Worm (Caenorhabditis elegans) whole organism, late embryonic: ENCODE measurements around the gene C32C4.16.

Experiments
- K02D7.2 ChIP-seq: sonication (generic microtip); optimal IDR thresholded peaks from 2 replicates; lab custom pipeline; 2017; ENCODE audit warnings: mild to moderate bottlenecking, missing genetic modification characterization, missing compliant biosample characterization
- ama-1 ChIP-seq: fragments of 150-350 bp; optimal IDR thresholded peaks from 2 replicates; lab custom pipeline; 2014
- ceh-30 ChIP-seq: fragments of 150-350 bp; optimal IDR thresholded peaks from 2 replicates; lab custom pipeline; 2014; ENCODE audit warnings: missing biosample characterization, missing genetic modification characterization
- odd-2 ChIP-seq: sonication (generic microtip); optimal IDR thresholded peaks from 2 replicates; lab custom pipeline; 2017; ENCODE audit warnings: antibody characterized with exemption, mild to moderate bottlenecking, missing genetic modification characterization, missing compliant biosample characterization

DNA sequence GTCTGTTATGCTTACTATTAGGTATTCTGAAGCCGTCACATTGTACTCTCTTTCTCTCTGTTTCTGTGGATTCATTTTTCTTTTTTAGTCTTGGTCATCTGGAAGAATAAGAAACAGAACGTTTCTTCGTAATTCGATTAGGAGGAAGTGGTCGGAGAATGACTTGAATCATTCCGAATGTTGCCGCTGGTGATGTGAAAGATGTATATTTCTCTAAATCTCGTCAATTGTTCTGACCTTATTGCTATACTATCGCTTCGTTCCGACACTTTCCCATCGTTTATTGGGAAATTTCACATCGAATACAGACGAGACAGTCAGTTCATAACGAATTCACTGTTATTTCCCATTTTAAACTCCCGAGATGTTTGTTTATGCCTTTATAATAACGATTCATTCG, 31.7 kb downstream of the C32C4.16 start:
- TF ChIP-seq odd-2 (tag; lab: Kevin White, UChicago) (no peak), K02D7.2 (tag; lab: Kevin White, UChicago) (no peak), ama-1 (lab: Kevin White, UChicago) (no peak), ceh-30 (tag; lab: Kevin White, UChicago) (no peak)
